Fruit fly (Drosophila melanogaster) whole organism, embryonic: Measurements from ENCODE around the gene yrt.

ENCODE experiments used
- Asciz ChIP-seq: fragments of 200-800 bp; sonication (Bioruptor generic); optimal IDR thresholded peaks from 2 replicates; lab custom pipeline; 2017; ENCODE audit warnings: missing biosample characterization, mild to moderate bottlenecking, missing genetic modification characterization, missing genetic modification reagents
- CG10209 ChIP-seq: fragments of 200-800 bp; sonication (Bioruptor generic); optimal IDR thresholded peaks from 3 replicates; lab custom pipeline; 2017; ENCODE audit warnings: missing biosample characterization, mild to moderate bottlenecking, missing genetic modification characterization, missing genetic modification reagents
- CG11456 ChIP-seq: fragments of 200-800 bp; sonication (Bioruptor generic); IDR thresholded peaks from 3 replicates; pipeline ENCODE4 v1.3.6; 2022; ENCODE audit warnings: missing biosample characterization, missing genetic modification characterization
- CG11504 ChIP-seq: fragments of 200-800 bp; sonication (Bioruptor generic); optimal IDR thresholded peaks from 3 replicates; lab custom pipeline; 2019; ENCODE audit warnings: missing biosample characterization, mild to moderate bottlenecking, missing genetic modification characterization, moderate library complexity
- CG12071 ChIP-seq: fragments of 200-800 bp; sonication (Bioruptor generic); optimal IDR thresholded peaks from 3 replicates; lab custom pipeline; 2018; ENCODE audit warnings: missing biosample characterization, mild to moderate bottlenecking, missing genetic modification characterization
- CG14965 ChIP-seq: fragments of 200-800 bp; sonication (Bioruptor generic); optimal IDR thresholded peaks from 2 replicates; lab custom pipeline; 2016; ENCODE audit warnings: missing biosample characterization, missing genetic modification characterization, borderline replicate concordance
- CG1602 ChIP-seq: fragments of 200-800 bp; sonication (Bioruptor generic); optimal IDR thresholded peaks from 3 replicates; lab custom pipeline; 2016; ENCODE audit warnings: missing biosample characterization, missing genetic modification characterization
- CG17328 ChIP-seq: fragments of 200-800 bp; sonication (Bioruptor generic); IDR thresholded peaks from 2 replicates; pipeline ENCODE4 v1.3.6; 2022; ENCODE audit warnings: missing biosample characterization, missing genetic modification characterization
- CG17359 ChIP-seq: fragments of 200-800 bp; sonication (Bioruptor generic); optimal IDR thresholded peaks from 3 replicates; lab custom pipeline; 2018; ENCODE audit warnings: missing biosample characterization, mild to moderate bottlenecking, missing genetic modification characterization, moderate library complexity
- CG17385 ChIP-seq: fragments of 200-800 bp; sonication (Bioruptor generic); optimal IDR thresholded peaks from 3 replicates; lab custom pipeline; 2018; ENCODE audit warnings: missing biosample characterization, mild to moderate bottlenecking, missing genetic modification characterization
- CG17568 ChIP-seq: fragments of 200-800 bp; sonication (Bioruptor generic); optimal IDR thresholded peaks from 2 replicates; lab custom pipeline; 2018; ENCODE audit warnings: missing biosample characterization, mild to moderate bottlenecking, missing genetic modification characterization, moderate library complexity
- CG2199 ChIP-seq: fragments of 200-800 bp; sonication (Bioruptor generic); IDR thresholded peaks from 3 replicates; pipeline ENCODE4 v1.3.6; 2022; ENCODE audit warnings: missing biosample characterization, missing genetic modification characterization
- CG31224 ChIP-seq: fragments of 200-800 bp; sonication (Bioruptor generic); IDR thresholded peaks from 2 replicates; pipeline ENCODE4 v1.3.6; 2022; ENCODE audit warnings: missing biosample characterization, missing genetic modification characterization
- CG32767 ChIP-seq: fragments of 200-800 bp; sonication (Bioruptor generic); IDR thresholded peaks from 2 replicates; pipeline ENCODE4 v1.3.6; 2022; ENCODE audit warnings: missing biosample characterization, missing genetic modification characterization
- CG32772 ChIP-seq: fragments of 200-800 bp; sonication (Bioruptor generic); IDR thresholded peaks from 2 replicates; pipeline ENCODE4 v1.3.6; 2022; ENCODE audit warnings: missing biosample characterization, missing genetic modification characterization
- CG42726 ChIP-seq: fragments of 200-800 bp; sonication (Bioruptor generic); IDR thresholded peaks from 2 replicates; pipeline ENCODE4 v1.3.6; 2022; ENCODE audit warnings: missing biosample characterization, missing genetic modification characterization; ENCODE audit not compliant: partially characterized antibody
- CG4820 ChIP-seq: fragments of 200-800 bp; sonication (Bioruptor generic); optimal IDR thresholded peaks from 3 replicates; lab custom pipeline; 2016; ENCODE audit warnings: missing biosample characterization, missing genetic modification characterization
- CG6689 ChIP-seq: fragments of 200-800 bp; sonication (Bioruptor generic); IDR thresholded peaks from 2 replicates; pipeline ENCODE4 v1.3.6; 2022; ENCODE audit warnings: missing biosample characterization, missing genetic modification characterization
- CG7839 ChIP-seq: fragments of 200-800 bp; sonication (Bioruptor generic); optimal IDR thresholded peaks from 3 replicates; lab custom pipeline; 2018; ENCODE audit warnings: missing biosample characterization, mild to moderate bottlenecking, missing genetic modification characterization, moderate library complexity
- CG8765 ChIP-seq: fragments of 200-800 bp; sonication (Bioruptor generic); IDR thresholded peaks from 2 replicates; pipeline ENCODE4 v1.3.6; 2022; ENCODE audit warnings: missing biosample characterization, missing genetic modification characterization
- D19A ChIP-seq: fragments of 200-800 bp; optimal IDR thresholded peaks from 3 replicates; lab custom pipeline; 2019; ENCODE audit warnings: missing biosample characterization, mild to moderate bottlenecking, missing genetic modification characterization, moderate library complexity
- Doc3 ChIP-seq: fragments of 200-800 bp; sonication (Bioruptor generic); IDR thresholded peaks from 3 replicates; pipeline ENCODE4 v1.3.6; 2022; ENCODE audit warnings: missing biosample characterization, missing genetic modification characterization; ENCODE audit not compliant: partially characterized antibody
- E2f1 ChIP-seq: fragments of 200-800 bp; sonication (Bioruptor generic); IDR thresholded peaks from 2 replicates; pipeline ENCODE4 v1.3.6; 2022; ENCODE audit warnings: missing biosample characterization, missing genetic modification characterization
- Ets65A ChIP-seq: fragments of 200-800 bp; sonication (Bioruptor generic); peaks from one replicate; lab custom pipeline; 2016; ENCODE audit warnings: missing biosample characterization, missing genetic modification characterization
- Fer1 ChIP-seq: fragments of 200-800 bp; sonication (Bioruptor generic); optimal IDR thresholded peaks from 2 replicates; lab custom pipeline; 2017; ENCODE audit warnings: missing biosample characterization, mild to moderate bottlenecking, missing genetic modification characterization
- Fer2 ChIP-seq: fragments of 200-800 bp; sonication (Bioruptor generic); optimal IDR thresholded peaks from 2 replicates; lab custom pipeline; 2018; ENCODE audit warnings: missing biosample characterization, mild to moderate bottlenecking, missing genetic modification characterization, moderate library complexity
- H15 ChIP-seq: fragments of 200-800 bp; sonication (Bioruptor generic); IDR thresholded peaks from 3 replicates; pipeline ENCODE4 v1.3.6; 2022; ENCODE audit warnings: missing biosample characterization, missing genetic modification characterization
- Hand ChIP-seq: fragments of 200-800 bp; sonication (Bioruptor generic); optimal IDR thresholded peaks from 2 replicates; lab custom pipeline; 2017; ENCODE audit warnings: mild to moderate bottlenecking, missing biosample characterization, missing genetic modification reagents, missing genetic modification characterization
- Hsf ChIP-seq: fragments of 200-800 bp; sonication (Bioruptor generic); optimal IDR thresholded peaks from 3 replicates; lab custom pipeline; 2016; ENCODE audit warnings: missing biosample characterization, missing genetic modification characterization
- Mes4 ChIP-seq: fragments of 200-800 bp; sonication (Bioruptor generic); optimal IDR thresholded peaks from 2 replicates; lab custom pipeline; 2016; ENCODE audit warnings: missing biosample characterization, missing genetic modification characterization
- Nf-YB ChIP-seq: fragments of 200-800 bp; sonication (Bioruptor generic); optimal IDR thresholded peaks from 3 replicates; lab custom pipeline; 2019; ENCODE audit warnings: missing biosample characterization, mild to moderate bottlenecking, missing genetic modification characterization, moderate library complexity
- Oaz ChIP-seq: fragments of 200-800 bp; sonication (Bioruptor generic); IDR thresholded peaks from 2 replicates; pipeline ENCODE4 v1.3.6; 2022; ENCODE audit warnings: missing biosample characterization, missing genetic modification characterization
- Spps ChIP-seq: fragments of 200-800 bp; sonication (Bioruptor generic); optimal IDR thresholded peaks from 2 replicates; lab custom pipeline; 2018; ENCODE audit warnings: missing biosample characterization, mild to moderate bottlenecking, missing genetic modification characterization
- Ssrp ChIP-seq: fragments of 200-800 bp; sonication (Bioruptor generic); optimal IDR thresholded peaks from 2 replicates; lab custom pipeline; 2018; ENCODE audit warnings: missing biosample characterization, mild to moderate bottlenecking, missing genetic modification characterization, moderate library complexity
- Tbp ChIP-seq: fragments of >200 bp; optimal IDR thresholded peaks from 2 replicates; lab custom pipeline; 2018; ENCODE audit warnings: missing biosample characterization, missing genetic modification characterization
- Xbp1 ChIP-seq: fragments of 200-800 bp; sonication (Bioruptor generic); optimal IDR thresholded peaks from 3 replicates; lab custom pipeline; 2016; ENCODE audit warnings: missing biosample characterization, mild to moderate bottlenecking, missing genetic modification characterization
- ab ChIP-seq: fragments of 200-800 bp; sonication (Bioruptor generic); optimal IDR thresholded peaks from 2 replicates; lab custom pipeline; 2016; ENCODE audit warnings: missing biosample characterization, missing genetic modification characterization
- al ChIP-seq: fragments of 200-800 bp; sonication (Bioruptor generic); IDR thresholded peaks from 2 replicates; pipeline ENCODE4 v1.3.6; 2022; ENCODE audit warnings: missing biosample characterization, missing genetic modification characterization
- az2 ChIP-seq: fragments of 200-800 bp; sonication (Bioruptor generic); optimal IDR thresholded peaks from 3 replicates; lab custom pipeline; 2016; ENCODE audit warnings: missing biosample characterization, missing genetic modification characterization
- bcd ChIP-seq: fragments of 200-800 bp; sonication (Bioruptor generic); optimal IDR thresholded peaks from 2 replicates; lab custom pipeline; 2017; ENCODE audit warnings: missing biosample characterization, mild to moderate bottlenecking, missing genetic modification characterization
- dati ChIP-seq: fragments of 200-800 bp; sonication (Bioruptor generic); IDR thresholded peaks from 2 replicates; pipeline ENCODE4 v1.3.6; 2022; ENCODE audit warnings: missing biosample characterization, missing genetic modification characterization
- grau ChIP-seq: fragments of 200-800 bp; optimal IDR thresholded peaks from 3 replicates; lab custom pipeline; 2019; ENCODE audit warnings: missing biosample characterization, mild to moderate bottlenecking, missing genetic modification characterization, moderate library complexity
- gsb-n ChIP-seq: fragments of 200-800 bp; sonication (Bioruptor generic); optimal IDR thresholded peaks from 3 replicates; lab custom pipeline; 2018; ENCODE audit warnings: missing biosample characterization, mild to moderate bottlenecking, missing genetic modification characterization
- hkb ChIP-seq, 2 experiments: fragments of 200-800 bp in 1 of 2; fragments of >200 bp in 1 of 2; sonication (Bioruptor generic) in 1 of 2; IDR thresholded peaks in 1 of 2; optimal IDR thresholded peaks in 1 of 2; 2 replicates each; pipeline versions ENCODE4 v1.3.6 to Lab custom; 2017 to 2022; ENCODE audit warnings: missing biosample characterization in 1 of 2, missing genetic modification characterization in 1 of 2
- luna ChIP-seq: fragments of 200-800 bp; sonication (Bioruptor generic); optimal IDR thresholded peaks from 2 replicates; lab custom pipeline; 2016; ENCODE audit warnings: missing biosample characterization, missing genetic modification characterization
- nerfin-2 ChIP-seq: fragments of 200-800 bp; sonication (Bioruptor generic); IDR thresholded peaks from 2 replicates; pipeline ENCODE4 v1.3.6; 2022; ENCODE audit warnings: missing biosample characterization, missing genetic modification characterization; ENCODE audit not compliant: partially characterized antibody
- nom ChIP-seq: fragments of 200-800 bp; sonication (Bioruptor generic); optimal IDR thresholded peaks from 2 replicates; lab custom pipeline; 2017; ENCODE audit warnings: missing biosample characterization, missing genetic modification characterization, mild to moderate bottlenecking, moderate library complexity, missing genetic modification reagents
- sisA ChIP-seq: fragments of 200-800 bp; sonication (Bioruptor generic); IDR thresholded peaks from 2 replicates; pipeline ENCODE4 v1.3.6; 2022; ENCODE audit warnings: missing biosample characterization, missing genetic modification characterization
- slou ChIP-seq: fragments of 200-800 bp; sonication (Bioruptor generic); optimal IDR thresholded peaks from 3 replicates; lab custom pipeline; 2016; ENCODE audit warnings: missing biosample characterization, missing genetic modification characterization
- sug ChIP-seq: fragments of 200-800 bp; optimal IDR thresholded peaks from 2 replicates; lab custom pipeline; 2019; ENCODE audit warnings: missing biosample characterization, mild to moderate bottlenecking, missing genetic modification characterization, moderate library complexity
- tgo ChIP-seq: fragments of 200-800 bp; sonication (Bioruptor generic); IDR thresholded peaks from 3 replicates; pipeline ENCODE4 v1.3.6; 2022; ENCODE audit warnings: missing biosample characterization, missing genetic modification characterization
- unc-4 ChIP-seq: fragments of 200-800 bp; sonication (Bioruptor generic); IDR thresholded peaks from 2 replicates; pipeline ENCODE4 v1.3.6; 2022; ENCODE audit warnings: missing biosample characterization, missing genetic modification characterization; ENCODE audit not compliant: partially characterized antibody

The yrt gene

dm6 chr3R:13448354-13448753 is 13.6 kb upstream of the yrt start (continued):
- TF ChIP-seq slou (GFP tag; lab: Kevin White, UChicago) (no peak), bcd (GFP tag; lab: Kevin White, UChicago) (peak; percentile 15), sug (tag; lab: Kevin White, UChicago) (no peak), CG11456 (GFP tag; lab: Robert Waterston, UW) (no peak), CG1602 (GFP tag; lab: Kevin White, UChicago) (peak; percentile 21), CG17568 (GFP tag; lab: Kevin White, UChicago) (no peak), Asciz (peak; percentile 38), dati (GFP tag; lab: Robert Waterston, UW) (no peak), Hsf (GFP tag; lab: Kevin White, UChicago) (peak; percentile 6), nerfin-2 (GFP tag; lab: Robert Waterston, UW) (no peak), Doc3 (GFP tag; lab: Robert Waterston, UW) (no peak), CG10209 (GFP tag; lab: Kevin White, UChicago) (no peak), nom (GFP tag; lab: Kevin White, UChicago) (no peak), sisA (GFP tag; lab: Robert Waterston, UW) (peak; percentile 52), az2 (peak; percentile 26), luna (no peak), E2f1 (GFP tag; lab: Robert Waterston, UW) (0 out of 2 replicates have a peak, but pooled peaks have one; percentile 13), CG12071 (no peak), CG17328 (GFP tag; lab: Robert Waterston, UW) (peak; percentile 37; the same call in 1 of the 2 replicates), CG6689 (GFP tag; lab: Robert Waterston, UW) (peak; percentile 56), Xbp1 (peak; percentile 14), Ssrp (tag; lab: Kevin White, UChicago) (peak; percentile 50), Mes4 (GFP tag; lab: Kevin White, UChicago) (peak; percentile 27), CG11504 (tag; lab: Kevin White, UChicago) (peak; percentile 48), CG17385 (GFP tag; lab: Kevin White, UChicago) (peak; percentile 1), Spps (tag; lab: Kevin White, UChicago) (peak; percentile 38), Ets65A (GFP tag; lab: Kevin White, UChicago) (no peak), gsb-n (tag; lab: Kevin White, UChicago) (peak; percentile 53), tgo (GFP tag; lab: Robert Waterston, UW) (0 out of 3 replicates have a peak, but pooled peaks have one; percentile 14), CG17359 (peak; percentile 46), Hand (GFP tag; lab: Kevin White, UChicago) (no peak), Oaz (no peak), CG7839 (tag; lab: Kevin White, UChicago) (peak; percentile 54), D19A (tag; lab: Kevin White, UChicago) (peak; percentile 58), Fer2 (no peak), grau (tag; lab: Kevin White, UChicago) (peak; percentile 32), hkb (optimal IDR thresholded peaks at IDR 0.05; lab: Kevin White, UChicago) (no peak), hkb (GFP tag; IDR thresholded peaks at IDR 0.05; lab: Robert Waterston, UW) (peak; percentile 42; the same call in 1 of the 2 replicates), H15 (GFP tag; lab: Robert Waterston, UW) (no peak), ab (GFP tag; lab: Kevin White, UChicago) (no peak), CG4820 (peak; percentile 6)

- TF ChIP-seq CG32767 (GFP tag; lab: Robert Waterston, UW) (no peak), CG32772 (GFP tag; lab: Robert Waterston, UW) (0 out of 2 replicates have a peak, but pooled peaks have one; percentile 9), Fer1 (peak; percentile 29), CG8765 (GFP tag; lab: Robert Waterston, UW) (no peak), al (GFP tag; lab: Robert Waterston, UW) (peak; percentile 24; the same call in 1 of the 2 replicates), sug (tag; lab: Kevin White, UChicago) (no peak), CG6689 (GFP tag; lab: Robert Waterston, UW) (no peak; the same call in 1 of the 2 replicates), CG42726 (no peak), CG2199 (GFP tag; lab: Robert Waterston, UW) (no peak), CG14965 (GFP tag; lab: Kevin White, UChicago) (no peak), CG31224 (GFP tag; lab: Robert Waterston, UW) (no peak), Tbp (GFP tag; lab: Kevin White, UChicago) (no peak), unc-4 (GFP tag; lab: Robert Waterston, UW) (no peak), Nf-YB (GFP tag; lab: Kevin White, UChicago) (peak; percentile 43)
Measured at dm6 chr3R:13446489-13446888, 11.7 kb upstream of the yrt start.
